Fruit fly (Drosophila melanogaster) whole organism, prepupa: ENCODE results near the gene CG14866.

Experiments used
- Blimp-1 ChIP-seq: fragments of 200-800 bp; sonication (Bioruptor generic); optimal IDR thresholded peaks from 3 replicates; lab custom pipeline; 2017; ENCODE audit warnings: missing biosample characterization, missing genetic modification characterization, mild to moderate bottlenecking, moderate library complexity, missing genetic modification reagents
- CG10631 ChIP-seq: fragments of 200-800 bp; sonication (Bioruptor generic); optimal IDR thresholded peaks from 2 replicates; lab custom pipeline; 2016; ENCODE audit warnings: missing biosample characterization, missing genetic modification characterization
- CG11294 ChIP-seq: fragments of 200-800 bp; sonication (Bioruptor generic); IDR thresholded peaks from 2 replicates; pipeline ENCODE4 v1.3.6; 2022; ENCODE audit warnings: missing biosample characterization, missing genetic modification characterization
- CG11902 ChIP-seq: fragments of 200-800 bp; sonication (Bioruptor generic); optimal IDR thresholded peaks from 3 replicates; lab custom pipeline; 2016; ENCODE audit warnings: missing biosample characterization, missing genetic modification characterization
- CG15336 ChIP-seq: fragments of 200-800 bp; sonication (Bioruptor generic); IDR thresholded peaks from 2 replicates; pipeline ENCODE4 v1.3.6; 2022; ENCODE audit warnings: missing biosample characterization, missing genetic modification characterization
- CG16779 ChIP-seq: fragments of 200-800 bp; sonication (Bioruptor generic); optimal IDR thresholded peaks from 3 replicates; lab custom pipeline; 2017; ENCODE audit warnings: missing biosample characterization, mild to moderate bottlenecking, missing genetic modification characterization
- CG3032 ChIP-seq: fragments of 200-800 bp; optimal IDR thresholded peaks from 2 replicates; lab custom pipeline; 2019; ENCODE audit warnings: missing biosample characterization, mild to moderate bottlenecking, missing genetic modification characterization, moderate library complexity
- CG32006 ChIP-seq: fragments of 200-800 bp; sonication (Bioruptor generic); optimal IDR thresholded peaks from 3 replicates; lab custom pipeline; 2017; ENCODE audit warnings: missing biosample characterization, mild to moderate bottlenecking, missing genetic modification characterization
- CG6163 ChIP-seq: fragments of 200-800 bp; sonication (Bioruptor generic); IDR thresholded peaks from 3 replicates; pipeline ENCODE4 v1.3.6; 2022; ENCODE audit warnings: missing biosample characterization, missing genetic modification characterization
- CG6276 ChIP-seq: fragments of 200-800 bp; sonication (Bioruptor generic); optimal IDR thresholded peaks from 2 replicates; lab custom pipeline; 2017; ENCODE audit warnings: missing biosample characterization, mild to moderate bottlenecking, missing genetic modification characterization
- CG6854 ChIP-seq: fragments of 200-800 bp; sonication (Bioruptor generic); optimal IDR thresholded peaks from 2 replicates; lab custom pipeline; 2017; ENCODE audit warnings: missing biosample characterization, mild to moderate bottlenecking, missing genetic modification characterization
- CG7368 ChIP-seq: fragments of 200-800 bp; sonication (Bioruptor generic); optimal IDR thresholded peaks from 3 replicates; lab custom pipeline; 2016; ENCODE audit warnings: missing biosample characterization, missing genetic modification characterization
- CG8119 ChIP-seq: fragments of 200-800 bp; sonication (Bioruptor generic); IDR thresholded peaks from 3 replicates; pipeline ENCODE4 v1.3.6; 2022; ENCODE audit warnings: missing biosample characterization, missing genetic modification characterization
- CG8319 ChIP-seq: fragments of 200-800 bp; sonication (Bioruptor generic); optimal IDR thresholded peaks from 3 replicates; lab custom pipeline; 2016; ENCODE audit warnings: missing biosample characterization, missing genetic modification characterization
- CG9139 ChIP-seq: fragments of 200-800 bp; sonication (Bioruptor generic); optimal IDR thresholded peaks from 3 replicates; lab custom pipeline; 2017; ENCODE audit warnings: missing biosample characterization, mild to moderate bottlenecking, missing genetic modification characterization
- Eip75B ChIP-seq: fragments of 200-800 bp; sonication (Bioruptor generic); optimal IDR thresholded peaks from 3 replicates; lab custom pipeline; 2016; ENCODE audit warnings: missing biosample characterization, missing genetic modification characterization
- Eip78C ChIP-seq: fragments of 200-800 bp; sonication (Bioruptor generic); peaks from one replicate; lab custom pipeline; 2016; ENCODE audit warnings: missing biosample characterization, missing genetic modification characterization
- Eip93F ChIP-seq: fragments of 200-800 bp; sonication (Bioruptor generic); optimal IDR thresholded peaks from 2 replicates; lab custom pipeline; 2016; ENCODE audit warnings: missing biosample characterization, mild to moderate bottlenecking, missing genetic modification characterization
- Ets21C ChIP-seq: fragments of 200-800 bp; sonication (Bioruptor generic); optimal IDR thresholded peaks from 3 replicates; lab custom pipeline; 2016; ENCODE audit warnings: missing biosample characterization, missing genetic modification characterization
- Gug ChIP-seq: fragments of 200-800 bp; sonication (Bioruptor generic); IDR thresholded peaks from 2 replicates; pipeline ENCODE4 v1.3.6; 2022; ENCODE audit warnings: missing biosample characterization, missing genetic modification characterization
- Hr38 ChIP-seq: sonication (Bioruptor generic); optimal IDR thresholded peaks from 2 replicates; lab custom pipeline; 2016; ENCODE audit warnings: missing biosample characterization, missing genetic modification characterization
- Hr39 ChIP-seq: fragments of 200-800 bp; sonication (Bioruptor generic); optimal IDR thresholded peaks from 2 replicates; lab custom pipeline; 2016; ENCODE audit warnings: missing biosample characterization, missing genetic modification characterization
- Lpt ChIP-seq: fragments of 200-800 bp; sonication (Bioruptor generic); optimal IDR thresholded peaks from 3 replicates; lab custom pipeline; 2016; ENCODE audit warnings: missing biosample characterization, missing genetic modification characterization
- Met ChIP-seq: fragments of 200-800 bp; sonication (Bioruptor generic); optimal IDR thresholded peaks from 3 replicates; lab custom pipeline; 2016; ENCODE audit warnings: missing biosample characterization, missing genetic modification characterization
- Smox ChIP-seq: fragments of 200-800 bp; sonication (Bioruptor generic); optimal IDR thresholded peaks from 3 replicates; lab custom pipeline; 2016; ENCODE audit warnings: missing biosample characterization, missing genetic modification characterization
- Sox102F ChIP-seq: fragments of 200-800 bp; sonication (Bioruptor generic); optimal IDR thresholded peaks from 2 replicates; lab custom pipeline; 2016; ENCODE audit warnings: missing biosample characterization, mild to moderate bottlenecking, missing genetic modification characterization
- Sox14 ChIP-seq: fragments of 200-800 bp; sonication (Bioruptor generic); optimal IDR thresholded peaks from 3 replicates; lab custom pipeline; 2016; ENCODE audit warnings: missing biosample characterization, missing genetic modification characterization
- Sox15 ChIP-seq: fragments of 200-800 bp; sonication (Bioruptor generic); optimal IDR thresholded peaks from 3 replicates; lab custom pipeline; 2016; ENCODE audit warnings: missing biosample characterization, missing genetic modification characterization
- achi ChIP-seq: fragments of 200-800 bp; sonication (Bioruptor generic); optimal IDR thresholded peaks from 3 replicates; lab custom pipeline; 2016; ENCODE audit warnings: missing biosample characterization, missing genetic modification characterization
- acj6 ChIP-seq: fragments of 200-800 bp; sonication (Bioruptor generic); optimal IDR thresholded peaks from 3 replicates; lab custom pipeline; 2016; ENCODE audit warnings: missing biosample characterization, missing genetic modification characterization
- dac ChIP-seq: fragments of 200-800 bp; sonication (Bioruptor generic); optimal IDR thresholded peaks from 2 replicates; lab custom pipeline; 2017; ENCODE audit warnings: missing biosample characterization, mild to moderate bottlenecking, missing genetic modification characterization
- dsx ChIP-seq: fragments of 200-800 bp; optimal IDR thresholded peaks from 3 replicates; lab custom pipeline; 2019; ENCODE audit warnings: missing biosample characterization, mild to moderate bottlenecking, missing genetic modification characterization, moderate library complexity; ENCODE audit not compliant: poor library complexity, severe bottlenecking
- esn ChIP-seq: fragments of 200-800 bp; sonication (Bioruptor generic); optimal IDR thresholded peaks from 2 replicates; lab custom pipeline; 2016; ENCODE audit warnings: missing biosample characterization, mild to moderate bottlenecking, missing genetic modification characterization, moderate library complexity
- fd59A ChIP-seq: fragments of 200-800 bp; sonication (Bioruptor generic); optimal IDR thresholded peaks from 2 replicates; lab custom pipeline; 2017; ENCODE audit warnings: missing biosample characterization, mild to moderate bottlenecking, missing genetic modification characterization, missing genetic modification reagents
- fkh ChIP-seq: fragments of 200-800 bp; sonication (Bioruptor generic); optimal IDR thresholded peaks from 3 replicates; lab custom pipeline; 2017; ENCODE audit warnings: missing biosample characterization, mild to moderate bottlenecking, missing genetic modification characterization, moderate library complexity
- lz ChIP-seq: fragments of 200-800 bp; sonication (Bioruptor generic); optimal IDR thresholded peaks from 3 replicates; lab custom pipeline; 2016; ENCODE audit warnings: missing biosample characterization, missing genetic modification characterization
- net ChIP-seq: fragments of 200-800 bp; sonication (Bioruptor generic); optimal IDR thresholded peaks from 3 replicates; lab custom pipeline; 2016; ENCODE audit warnings: missing biosample characterization, missing genetic modification characterization
- pdm3 ChIP-seq: fragments of 200-800 bp; sonication (Bioruptor generic); optimal IDR thresholded peaks from 3 replicates; lab custom pipeline; 2016; ENCODE audit warnings: missing biosample characterization, missing genetic modification characterization
- ss ChIP-seq, 2 experiments: fragments of 200-800 bp; sonication (Bioruptor generic); optimal IDR thresholded peaks; 2 replicates in 1 of 2; 3 replicates in 1 of 2; lab custom pipeline; 2017 to 2018; ENCODE audit warnings: mild to moderate bottlenecking in 2 of 2, missing biosample characterization in 2 of 2, missing genetic modification characterization in 2 of 2, moderate library complexity in 1 of 2
- svp ChIP-seq: fragments of 200-800 bp; sonication (Bioruptor generic); peaks from one replicate; lab custom pipeline; 2016; ENCODE audit warnings: missing biosample characterization, missing genetic modification characterization
- topi ChIP-seq: fragments of 200-800 bp; sonication (Bioruptor generic); optimal IDR thresholded peaks from 3 replicates; lab custom pipeline; 2016; ENCODE audit warnings: missing biosample characterization, missing genetic modification characterization
- vri ChIP-seq: fragments of 200-800 bp; sonication (Bioruptor generic); optimal IDR thresholded peaks from 3 replicates; lab custom pipeline; 2016; ENCODE audit warnings: missing biosample characterization, mild to moderate bottlenecking, missing genetic modification characterization

CG14866 gene

dm6 chr3R:15275158-15275623 lies 41.1 kb upstream of the CG14866 start, which contains the start of the genes Cp190 and CG4338 (continued):
- TF ChIP-seq fd59A (GFP tag; lab: Kevin White, UChicago) (peak; percentile 96), acj6 (GFP tag; lab: Kevin White, UChicago) (peak; percentile 97), CG16779 (tag; lab: Kevin White, UChicago) (no peak), CG6854 (GFP tag; lab: Kevin White, UChicago) (peak; percentile 94), Eip75B (peak; percentile 96), Ets21C (GFP tag; lab: Kevin White, UChicago) (peak; percentile 94), CG32006 (GFP tag; lab: Kevin White, UChicago) (peak; percentile 98), Sox102F (GFP tag; lab: Kevin White, UChicago) (peak; percentile 79), pdm3 (peak; percentile 97), CG11902 (peak; percentile 95), Sox14 (GFP tag; lab: Kevin White, UChicago) (peak; percentile 97), ss (GFP tag; optimal IDR thresholded peaks at IDR 0.05; lab: Kevin White, UChicago) (peak in 1 of 2 experiments; percentile 97), topi (GFP tag; lab: Kevin White, UChicago) (peak; percentile 97), esn (GFP tag; lab: Kevin White, UChicago) (peak; percentile 98), CG7368 (GFP tag; lab: Kevin White, UChicago) (peak; percentile 96), CG11294 (peak; percentile 95), net (GFP tag; lab: Kevin White, UChicago) (peak; percentile 96), CG6276 (GFP tag; lab: Kevin White, UChicago) (no peak), Blimp-1 (peak; percentile 93), lz (peak; percentile 97), Smox (GFP tag; lab: Kevin White, UChicago) (peak; percentile 97), CG8319 (GFP tag; lab: Kevin White, UChicago) (peak; percentile 95), CG3032 (tag; lab: Kevin White, UChicago) (peak; percentile 99), CG6163 (GFP tag; lab: Robert Waterston, UW) (peak; percentile 96), vri (GFP tag; lab: Kevin White, UChicago) (peak; percentile 93), CG10631 (GFP tag; lab: Kevin White, UChicago) (no peak), Eip93F (no peak), Hr38 (GFP tag; lab: Kevin White, UChicago) (no peak), Met (peak; percentile 96), achi (GFP tag; lab: Kevin White, UChicago) (peak; percentile 98), CG15336 (peak; percentile 98), svp (GFP tag; lab: Kevin White, UChicago) (peak; percentile 99)

dm6 chr3R:15277926-15278869 lies 38.1 kb upstream of the CG14866 start, which contains the start of the genes MRG15 and Tm1:
Gene MRG15, minus strand, starts transcription at chr3R:15278109.
Gene Tm1, plus strand, starts transcription at chr3R:15278220.
- TF ChIP-seq svp (GFP tag; lab: Kevin White, UChicago) (peak; percentile 10), dsx (GFP tag; lab: Kevin White, UChicago) (peak; percentile 91), Blimp-1 (no peak), Ets21C (GFP tag; lab: Kevin White, UChicago) (no peak), Met (no peak), Hr39 (GFP tag; lab: Kevin White, UChicago) (peak; percentile 1), dac (GFP tag; lab: Kevin White, UChicago) (no peak), Gug (GFP tag; lab: Robert Waterston, UW) (no peak), CG9139 (GFP tag; lab: Kevin White, UChicago) (no peak), Eip78C (GFP tag; lab: Kevin White, UChicago) (peak; percentile 56), fkh (GFP tag; lab: Kevin White, UChicago) (peak; percentile 31), Sox14 (GFP tag; lab: Kevin White, UChicago) (peak; percentile 10), Sox15 (GFP tag; lab: Kevin White, UChicago) (no peak), CG8319 (GFP tag; lab: Kevin White, UChicago) (no peak), CG8119 (GFP tag; lab: Robert Waterston, UW) (no peak), Lpt (GFP tag; lab: Kevin White, UChicago) (no peak), vri (GFP tag; lab: Kevin White, UChicago) (peak; percentile 57), Sox102F (GFP tag; lab: Kevin White, UChicago) (no peak)
